Worm (Caenorhabditis elegans) whole organism, young adult: ENCODE measurements around the gene K01A6.4.

Experiments
- Y56A3A.18 ChIP-seq: fragments of 200-800 bp; sonication (Bioruptor generic); IDR thresholded peaks from 2 replicates; pipeline ENCODE4 v1.3.6; 2022; ENCODE audit warnings: missing genetic modification reagents, missing genetic modification characterization, missing compliant biosample characterization
- Y79H2A.3 ChIP-seq: fragments of 200-800 bp; sonication (Bioruptor generic); conservative IDR thresholded peaks from 2 replicates; pipeline ENCODE4 v1.3.6; 2022; ENCODE audit warnings: missing genetic modification reagents, missing genetic modification characterization, missing compliant biosample characterization
- attf-3 ChIP-seq: fragments of 200-800 bp; sonication (Bioruptor generic); conservative IDR thresholded peaks from 2 replicates; pipeline ENCODE4 v1.3.6; 2022; ENCODE audit warnings: missing genetic modification reagents, missing genetic modification characterization, missing compliant biosample characterization
- lin-26 ChIP-seq: fragments of 200-800 bp; sonication (Bioruptor generic); IDR thresholded peaks from 2 replicates; pipeline ENCODE4 v1.3.6; 2022; ENCODE audit warnings: missing genetic modification reagents, missing genetic modification characterization, missing compliant biosample characterization

DNA sequence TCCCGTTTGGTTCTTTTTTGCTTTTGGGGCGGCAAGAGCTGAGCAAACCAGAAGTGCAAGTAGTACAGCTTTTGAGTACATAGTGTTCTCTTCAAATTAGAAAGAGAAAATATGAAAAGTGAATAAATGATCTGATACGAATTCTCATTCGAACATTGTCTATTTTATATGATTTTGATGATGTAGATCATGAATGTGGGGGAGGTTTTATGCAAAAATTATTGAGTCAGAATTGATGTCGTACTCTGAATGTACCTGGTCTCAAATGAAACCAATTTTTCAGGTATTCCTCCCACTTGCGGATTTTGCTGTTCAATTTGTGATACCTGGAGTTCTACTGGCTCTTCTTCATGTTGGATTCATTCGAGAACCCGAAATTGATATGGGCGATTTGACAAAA, at the start of gene K01A6.4:
- TF ChIP-seq Y56A3A.18 (no peak), Y79H2A.3 (GFP tag; lab: Robert Waterston, UW) (no peak), lin-26 (GFP tag; lab: Robert Waterston, UW) (no peak), attf-3 (no peak)
